Fruit fly (Drosophila melanogaster) S2 (cell line): ENCODE data around the gene Acp26Aa.

ENCODE experiments used
- CG8478 ChIP-seq: fragments of >200 bp; optimal IDR thresholded peaks from 2 replicates; lab custom pipeline; 2018
- CTCF ChIP-seq, 2 experiments: fragments of >200 bp; optimal IDR thresholded peaks; 2 replicates each; lab custom pipeline; 2018

- TF ChIP-seq CG8478 (lab: Kevin White, UChicago) (no peak), CTCF (optimal IDR thresholded peaks at IDR 0.05; lab: Kevin White, UChicago) (no peak)
Observed at dm6 chr2L:5910189-5910588, 16.5 kb upstream of the Acp26Aa start, which contains the start of gene CG14000.
